Fruit fly (Drosophila melanogaster) whole organism, embryonic: Measurements from ENCODE around the gene CG33791.
A peak's percentile ranks its signal among the peaks of the same experiment; 100 is the strongest.

ENCODE experiments used
- ATbp ChIP-seq: fragments of 200-800 bp; sonication (Bioruptor generic); optimal IDR thresholded peaks from 2 replicates; lab custom pipeline; 2017; ENCODE audit warnings: missing biosample characterization, mild to moderate bottlenecking, missing genetic modification characterization, missing genetic modification reagents
- B-H2 ChIP-seq: fragments of 200-800 bp; sonication (Bioruptor generic); optimal IDR thresholded peaks from 2 replicates; lab custom pipeline; 2018; ENCODE audit warnings: missing biosample characterization, mild to moderate bottlenecking, missing genetic modification characterization
- Bgb ChIP-seq: fragments of 200-800 bp; sonication (Bioruptor generic); IDR thresholded peaks from 2 replicates; pipeline ENCODE4 v1.3.6; 2022; ENCODE audit warnings: missing biosample characterization, missing genetic modification characterization; ENCODE audit not compliant: partially characterized antibody
- Bteb2 ChIP-seq: fragments of 200-800 bp; sonication (Bioruptor generic); optimal IDR thresholded peaks from 2 replicates; lab custom pipeline; 2016; ENCODE audit warnings: missing biosample characterization, missing genetic modification characterization
- CG1024 ChIP-seq: fragments of 200-800 bp; sonication (Bioruptor generic); IDR thresholded peaks from 2 replicates; pipeline ENCODE4 v1.3.6; 2022; ENCODE audit warnings: missing biosample characterization, missing genetic modification characterization
- CG10321 ChIP-seq: fragments of 200-800 bp; sonication (Bioruptor generic); IDR thresholded peaks from 2 replicates; pipeline ENCODE4 v1.3.6; 2022; ENCODE audit warnings: missing biosample characterization, missing genetic modification characterization
- CG10543 ChIP-seq: fragments of 200-800 bp; sonication (Bioruptor generic); optimal IDR thresholded peaks from 3 replicates; lab custom pipeline; 2017; ENCODE audit warnings: missing biosample characterization, mild to moderate bottlenecking, missing genetic modification characterization, moderate library complexity
- CG10654 ChIP-seq: fragments of 200-800 bp; sonication (Bioruptor generic); optimal IDR thresholded peaks from 2 replicates; lab custom pipeline; 2016; ENCODE audit warnings: missing biosample characterization, missing genetic modification characterization
- CG11696 ChIP-seq: fragments of 200-800 bp; sonication (Bioruptor generic); IDR thresholded peaks from 2 replicates; pipeline ENCODE4 v1.3.6; 2022; ENCODE audit warnings: missing biosample characterization, missing genetic modification characterization
- CG12769 ChIP-seq: fragments of 200-800 bp; sonication (Bioruptor generic); optimal IDR thresholded peaks from 2 replicates; lab custom pipeline; 2019; ENCODE audit warnings: missing biosample characterization, mild to moderate bottlenecking, missing genetic modification characterization, moderate library complexity
- CG13123 ChIP-seq: fragments of 200-800 bp; sonication (Bioruptor generic); optimal IDR thresholded peaks from 2 replicates; lab custom pipeline; 2016; ENCODE audit warnings: missing biosample characterization, missing genetic modification characterization
- CG14860 ChIP-seq: fragments of 200-800 bp; sonication (Bioruptor generic); IDR thresholded peaks from 3 replicates; pipeline ENCODE4 v1.3.6; 2022; ENCODE audit warnings: missing biosample characterization, missing genetic modification characterization; ENCODE audit not compliant: partially characterized antibody
- CG15514 ChIP-seq: fragments of 200-800 bp; sonication (Bioruptor generic); optimal IDR thresholded peaks from 3 replicates; lab custom pipeline; 2017; ENCODE audit warnings: missing biosample characterization, missing genetic modification characterization, mild to moderate bottlenecking, moderate library complexity, missing genetic modification reagents
- CG17612 ChIP-seq: fragments of 200-800 bp; sonication (Bioruptor generic); IDR thresholded peaks from 2 replicates; pipeline ENCODE4 v1.3.6; 2022; ENCODE audit warnings: missing biosample characterization, missing genetic modification characterization
- CG18599 ChIP-seq: fragments of 200-800 bp; sonication (Bioruptor generic); optimal IDR thresholded peaks from 3 replicates; lab custom pipeline; 2017; ENCODE audit warnings: missing biosample characterization, missing genetic modification characterization, mild to moderate bottlenecking, moderate library complexity, missing genetic modification reagents
- CG2199 ChIP-seq: fragments of 200-800 bp; sonication (Bioruptor generic); IDR thresholded peaks from 3 replicates; pipeline ENCODE4 v1.3.6; 2022; ENCODE audit warnings: missing biosample characterization, missing genetic modification characterization
- CG34422 ChIP-seq: fragments of 200-800 bp; sonication (Bioruptor generic); IDR thresholded peaks from 3 replicates; pipeline ENCODE4 v1.3.6; 2022; ENCODE audit warnings: missing biosample characterization, missing genetic modification characterization
- CG4328 ChIP-seq: fragments of 200-800 bp; sonication (Bioruptor generic); optimal IDR thresholded peaks from 3 replicates; lab custom pipeline; 2017; ENCODE audit warnings: missing biosample characterization, missing genetic modification reagents, missing genetic modification characterization
- CG6175 ChIP-seq: fragments of 200-800 bp; sonication (Bioruptor generic); IDR thresholded peaks from 3 replicates; pipeline ENCODE4 v1.3.6; 2022; ENCODE audit warnings: missing biosample characterization, missing genetic modification characterization
- CG8359 ChIP-seq: fragments of 200-800 bp; sonication (Bioruptor generic); optimal IDR thresholded peaks from 2 replicates; lab custom pipeline; 2017; ENCODE audit warnings: missing biosample characterization, mild to moderate bottlenecking, missing genetic modification characterization, borderline replicate concordance
- CG8944 ChIP-seq: fragments of 200-800 bp; sonication (Bioruptor generic); optimal IDR thresholded peaks from 3 replicates; lab custom pipeline; 2016; ENCODE audit warnings: missing biosample characterization, missing genetic modification characterization
- Dbx ChIP-seq: fragments of 200-800 bp; sonication (Bioruptor generic); IDR thresholded peaks from 3 replicates; pipeline ENCODE4 v1.3.6; 2022; ENCODE audit warnings: missing biosample characterization, missing genetic modification characterization
- Deaf1 ChIP-seq: fragments of 200-800 bp; optimal IDR thresholded peaks from 3 replicates; lab custom pipeline; 2019; ENCODE audit warnings: missing biosample characterization, mild to moderate bottlenecking, missing genetic modification characterization, moderate library complexity
- Dfd ChIP-seq, 2 experiments: fragments of >200 bp; optimal IDR thresholded peaks; 2 replicates each; lab custom pipeline; 2017; ENCODE audit warnings: missing biosample characterization in 2 of 2, missing genetic modification characterization in 2 of 2
- Doc3 ChIP-seq: fragments of 200-800 bp; sonication (Bioruptor generic); IDR thresholded peaks from 3 replicates; pipeline ENCODE4 v1.3.6; 2022; ENCODE audit warnings: missing biosample characterization, missing genetic modification characterization; ENCODE audit not compliant: partially characterized antibody
- MBD-R2 ChIP-seq: fragments of 200-800 bp; sonication (Bioruptor generic); IDR thresholded peaks from 2 replicates; pipeline ENCODE4 v1.3.6; 2022; ENCODE audit warnings: missing biosample characterization, missing genetic modification characterization
- Med ChIP-seq: fragments of 200-800 bp; sonication (Bioruptor generic); peaks from one replicate; lab custom pipeline; 2016; ENCODE audit warnings: missing biosample characterization, missing genetic modification characterization, mild to moderate bottlenecking, inconsistent platforms, moderate library complexity
- NFAT ChIP-seq: fragments of 200-800 bp; sonication (Bioruptor generic); IDR thresholded peaks from 2 replicates; pipeline ENCODE4 v1.3.6; 2022; ENCODE audit warnings: missing biosample characterization, missing genetic modification characterization
- Neu2 ChIP-seq: fragments of 200-800 bp; sonication (Bioruptor generic); optimal IDR thresholded peaks from 3 replicates; lab custom pipeline; 2016; ENCODE audit warnings: missing biosample characterization, missing genetic modification characterization, borderline replicate concordance
- Nf-YC ChIP-seq: fragments of 200-800 bp; optimal IDR thresholded peaks from 3 replicates; lab custom pipeline; 2019; ENCODE audit warnings: missing biosample characterization, mild to moderate bottlenecking, missing genetic modification characterization, moderate library complexity
- Pdp1 ChIP-seq, 2 experiments: fragments of 200-800 bp; sonication (Bioruptor generic); optimal IDR thresholded peaks; 3 replicates each; lab custom pipeline; 2016; ENCODE audit warnings: missing biosample characterization in 2 of 2, missing genetic modification characterization in 2 of 2, mild to moderate bottlenecking in 1 of 2, moderate library complexity in 1 of 2
- bbx ChIP-seq: fragments of 200-800 bp; sonication (Bioruptor generic); IDR thresholded peaks from 2 replicates; pipeline ENCODE4 v1.3.6; 2022; ENCODE audit warnings: missing biosample characterization, missing genetic modification characterization; ENCODE audit not compliant: partially characterized antibody
- crol ChIP-seq: fragments of 200-800 bp; sonication (Bioruptor generic); IDR thresholded peaks from 2 replicates; pipeline ENCODE4 v1.3.6; 2022; ENCODE audit warnings: missing biosample characterization, missing genetic modification characterization
- dm ChIP-seq: fragments of 200-800 bp; sonication (Bioruptor generic); optimal IDR thresholded peaks from 3 replicates; lab custom pipeline; 2016; ENCODE audit warnings: missing biosample characterization, missing genetic modification characterization
- fd96Cb ChIP-seq: fragments of 200-800 bp; sonication (Bioruptor generic); optimal IDR thresholded peaks from 2 replicates; lab custom pipeline; 2018; ENCODE audit warnings: missing biosample characterization, mild to moderate bottlenecking, missing genetic modification characterization, moderate library complexity
- ind ChIP-seq: fragments of 200-800 bp; sonication (Bioruptor generic); optimal IDR thresholded peaks from 3 replicates; lab custom pipeline; 2016; ENCODE audit warnings: missing biosample characterization, missing genetic modification characterization
- ken ChIP-seq: fragments of 200-800 bp; sonication (Bioruptor generic); IDR thresholded peaks from 3 replicates; pipeline ENCODE4 v1.3.6; 2022; ENCODE audit warnings: missing biosample characterization, missing genetic modification characterization
- nerfin-1 ChIP-seq: fragments of 200-800 bp; sonication (Bioruptor generic); optimal IDR thresholded peaks from 3 replicates; lab custom pipeline; 2019; ENCODE audit warnings: missing biosample characterization, mild to moderate bottlenecking, missing genetic modification characterization, moderate library complexity
- odd ChIP-seq: fragments of 200-800 bp; sonication (Bioruptor generic); optimal IDR thresholded peaks from 2 replicates; lab custom pipeline; 2017; ENCODE audit warnings: missing biosample characterization, mild to moderate bottlenecking, missing genetic modification characterization
- onecut ChIP-seq: fragments of 200-800 bp; sonication (Bioruptor generic); IDR thresholded peaks from 2 replicates; pipeline ENCODE4 v1.3.6; 2022; ENCODE audit warnings: missing biosample characterization, missing genetic modification characterization
- pb ChIP-seq: fragments of 200-800 bp; sonication (Bioruptor generic); optimal IDR thresholded peaks from 3 replicates; lab custom pipeline; 2016; ENCODE audit warnings: missing biosample characterization, missing genetic modification characterization
- pfk ChIP-seq: fragments of 200-800 bp; sonication (Bioruptor generic); optimal IDR thresholded peaks from 2 replicates; lab custom pipeline; 2018; ENCODE audit warnings: missing biosample characterization, mild to moderate bottlenecking, missing genetic modification characterization, moderate library complexity
- pros ChIP-seq: fragments of 200-800 bp; sonication (Bioruptor generic); optimal IDR thresholded peaks from 3 replicates; lab custom pipeline; 2019; ENCODE audit warnings: missing biosample characterization, mild to moderate bottlenecking, missing genetic modification characterization, moderate library complexity
- pzg ChIP-seq: fragments of 200-800 bp; sonication (Bioruptor generic); optimal IDR thresholded peaks from 3 replicates; lab custom pipeline; 2018; ENCODE audit warnings: missing biosample characterization, mild to moderate bottlenecking, missing genetic modification characterization, moderate library complexity
- sd ChIP-seq: fragments of 200-800 bp; sonication (Bioruptor generic); optimal IDR thresholded peaks from 3 replicates; lab custom pipeline; 2018; ENCODE audit warnings: missing biosample characterization, mild to moderate bottlenecking, missing genetic modification characterization, moderate library complexity
- seq ChIP-seq: fragments of 200-800 bp; sonication (Bioruptor generic); IDR thresholded peaks from 2 replicates; pipeline ENCODE4 v1.3.6; 2022; ENCODE audit warnings: missing biosample characterization, missing genetic modification characterization
- so ChIP-seq: fragments of 200-800 bp; sonication (Bioruptor generic); IDR thresholded peaks from 3 replicates; pipeline ENCODE4 v1.3.6; 2022; ENCODE audit warnings: missing biosample characterization, missing genetic modification characterization
- vnd ChIP-seq: fragments of 200-800 bp; sonication (Bioruptor generic); IDR thresholded peaks from 3 replicates; pipeline ENCODE4 v1.3.6; 2022; ENCODE audit warnings: missing biosample characterization, missing genetic modification characterization; ENCODE audit not compliant: partially characterized antibody

CG33791 gene

DNA sequence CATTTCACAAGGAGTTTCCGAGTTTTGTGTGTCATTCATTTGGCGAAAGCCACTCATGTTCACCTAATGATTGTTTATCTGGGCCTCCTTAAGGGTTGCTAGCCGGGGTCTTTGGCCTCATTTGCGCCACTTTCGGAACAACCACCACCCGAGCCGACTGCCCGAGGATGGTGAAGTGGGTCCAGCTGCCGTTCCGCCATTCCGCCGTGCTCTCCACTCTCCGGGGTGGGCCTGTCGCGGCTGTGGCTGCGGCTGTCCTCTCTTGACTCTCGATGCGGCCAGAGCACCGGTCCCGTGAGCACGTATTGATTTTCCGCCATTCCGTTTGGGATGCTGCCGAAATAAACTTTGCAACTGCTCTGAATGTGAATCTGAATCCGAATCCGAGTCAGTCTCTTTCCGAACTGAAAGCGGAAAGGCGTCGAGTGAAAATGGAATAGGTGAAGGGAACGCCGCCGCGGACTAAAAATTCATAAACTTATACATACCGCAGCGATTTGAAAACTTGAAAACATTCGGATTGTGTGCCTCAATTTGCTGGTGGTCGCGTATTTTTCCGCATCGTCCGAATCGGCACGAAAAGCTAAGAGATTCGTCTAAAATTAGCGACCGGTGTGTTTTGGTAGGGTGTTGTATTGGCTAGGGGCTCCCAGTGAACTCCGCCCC, 46.1 kb downstream of the CG33791 start, which contains the start of gene CG13920 (continued):
- 0 out of 3 replicates have a peak, but pooled peaks have one; percentile 34 for TF ChIP-seq Dbx (GFP tag; lab: Robert Waterston, UW)
- no peak for TF ChIP-seq CG10321 (GFP tag; lab: Robert Waterston, UW)
- TF ChIP-seq CG4328 (GFP tag; lab: Kevin White, UChicago): no peak
- peak; percentile 49 for TF ChIP-seq sd (tag; lab: Kevin White, UChicago)
- TF ChIP-seq CG18599 (GFP tag; lab: Kevin White, UChicago): peak; percentile 20
- peak; percentile 30 for TF ChIP-seq pfk (GFP tag; lab: Kevin White, UChicago)
- TF ChIP-seq Nf-YC (tag; lab: Kevin White, UChicago): peak; percentile 3
- peak; percentile 21; the same call in 1 of the 2 replicates for TF ChIP-seq bbx (GFP tag; lab: Robert Waterston, UW)
- TF ChIP-seq CG10543 (GFP tag; lab: Kevin White, UChicago): peak; percentile 72
- no peak for TF ChIP-seq Neu2
- no peak for TF ChIP-seq CG11696
- TF ChIP-seq Doc3 (GFP tag; lab: Robert Waterston, UW): no peak
- no peak for TF ChIP-seq CG8359 (GFP tag; lab: Kevin White, UChicago)
- peak; percentile 3 for TF ChIP-seq pzg (GFP tag; lab: Kevin White, UChicago)
- TF ChIP-seq pros: peak; percentile 94
- no peak for TF ChIP-seq ind (GFP tag; lab: Kevin White, UChicago)
- no peak for TF ChIP-seq pb
- peak; percentile 99 for TF ChIP-seq onecut (GFP tag; lab: Robert Waterston, UW)
- TF ChIP-seq CG2199 (GFP tag; lab: Robert Waterston, UW): no peak
- TF ChIP-seq Deaf1 (tag; lab: Kevin White, UChicago): peak; percentile 91
- peak; percentile 27 for TF ChIP-seq CG15514
- TF ChIP-seq seq (GFP tag; lab: Robert Waterston, UW): peak; percentile 85
- TF ChIP-seq CG13123: no peak
- TF ChIP-seq CG10654 (GFP tag; lab: Kevin White, UChicago): no peak
- TF ChIP-seq nerfin-1 (tag; lab: Kevin White, UChicago): peak; percentile 31
- TF ChIP-seq MBD-R2 (GFP tag; lab: Robert Waterston, UW): peak; percentile 42
- peak; percentile 25 for TF ChIP-seq CG12769 (tag; lab: Kevin White, UChicago)
- TF ChIP-seq NFAT (GFP tag; lab: Robert Waterston, UW): 0 out of 2 replicates have a peak, but pooled peaks have one; percentile 2
- TF ChIP-seq crol: peak; percentile 78
- TF ChIP-seq CG1024 (GFP tag; lab: Robert Waterston, UW): no peak

DNA sequence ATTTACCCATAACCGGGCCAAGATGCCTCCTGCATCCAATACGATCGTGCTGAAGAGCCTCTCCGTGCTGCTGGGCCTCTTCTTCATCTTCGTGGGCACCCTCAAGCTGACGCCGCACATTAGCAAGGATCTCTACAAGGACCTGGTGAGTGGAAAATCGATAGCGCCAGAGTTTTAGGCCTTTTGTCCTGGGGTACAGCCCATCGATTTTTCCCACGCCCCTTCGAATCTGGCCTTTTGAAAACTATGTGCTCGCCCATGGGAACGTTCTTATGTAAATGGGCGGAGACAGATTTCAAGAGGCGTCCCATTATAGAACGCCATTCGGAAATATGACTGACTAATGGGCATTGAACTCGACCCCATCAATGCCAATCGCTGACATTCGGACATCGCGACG, 46.6 kb downstream of the CG33791 start:
- TF ChIP-seq CG34422 (no peak), fd96Cb (tag; lab: Kevin White, UChicago) (no peak), ken (GFP tag; lab: Robert Waterston, UW) (no peak), dm (no peak), so (GFP tag; lab: Robert Waterston, UW) (0 out of 3 replicates have a peak, but pooled peaks have one; percentile 30), Med (GFP tag; lab: Kevin White, UChicago) (peak; percentile 39), Bteb2 (no peak), onecut (GFP tag; lab: Robert Waterston, UW) (peak; percentile 95), Bgb (0 out of 2 replicates have a peak, but pooled peaks have one; percentile 27), Pdp1 (GFP tag; optimal IDR thresholded peaks at IDR 0.05; lab: Kevin White, UChicago) (peak in 1 of 2 experiments; percentile 47), Dfd (GFP tag; optimal IDR thresholded peaks at IDR 0.05; lab: Kevin White, UChicago) (no peak), CG14860 (GFP tag; lab: Robert Waterston, UW) (no peak), CG8944 (no peak), B-H2 (GFP tag; lab: Kevin White, UChicago) (no peak), vnd (no peak), CG11696 (no peak), CG6175 (GFP tag; lab: Robert Waterston, UW) (no peak), CG17612 (GFP tag; lab: Robert Waterston, UW) (no peak), ATbp (GFP tag; lab: Kevin White, UChicago) (no peak), MBD-R2 (GFP tag; lab: Robert Waterston, UW) (peak; percentile 10; the same call in 1 of the 2 replicates), odd (GFP tag; lab: Kevin White, UChicago) (no peak)
